Worm (Caenorhabditis elegans): ENCODE data around the gene K09D9.3.
"Not testable (repeated sequence)": the region's sequence is repeated elsewhere in the genome, so short reads cannot be mapped to it uniquely, and the experiment has no call there.

- not testable (repeated sequence) for TF ChIP-seq nhr-28, aly-2, fos-1, snpc-4, egl-27 (tag; optimal IDR thresholded peaks at IDR 0.05)
Measured at ce11 chrV:4063559-4064164, 44.4 kb downstream of the K09D9.3 start.
